Fruit fly (Drosophila melanogaster) whole organism, pupa: ENCODE results near the gene Ucp4B.

Source experiments
- CG13204 ChIP-seq: fragments of 200-800 bp; sonication (Bioruptor generic); optimal IDR thresholded peaks from 2 replicates; lab custom pipeline; 2018; ENCODE audit warnings: missing biosample characterization, mild to moderate bottlenecking, missing genetic modification characterization, moderate library complexity
- CG15710 ChIP-seq: fragments of 200-800 bp; sonication (Bioruptor generic); optimal IDR thresholded peaks from 2 replicates; lab custom pipeline; 2018; ENCODE audit warnings: missing biosample characterization, mild to moderate bottlenecking, missing genetic modification characterization, moderate library complexity
- CG17806 ChIP-seq: fragments of 200-800 bp; sonication (Bioruptor generic); optimal IDR thresholded peaks from 2 replicates; lab custom pipeline; 2018; ENCODE audit warnings: missing biosample characterization, mild to moderate bottlenecking, missing genetic modification characterization, moderate library complexity
- CG4496 ChIP-seq: fragments of 200-800 bp; sonication (Bioruptor generic); IDR thresholded peaks from 3 replicates; pipeline ENCODE4 v1.3.6; 2022; ENCODE audit warnings: missing biosample characterization, missing genetic modification characterization
- D1 ChIP-seq: fragments of 200-800 bp; sonication (Bioruptor generic); optimal IDR thresholded peaks from 2 replicates; lab custom pipeline; 2018; ENCODE audit warnings: missing biosample characterization, mild to moderate bottlenecking, missing genetic modification characterization, moderate library complexity
- EcR ChIP-seq: fragments of 200-800 bp; sonication (Bioruptor generic); optimal IDR thresholded peaks from 3 replicates; lab custom pipeline; 2019; ENCODE audit warnings: missing biosample characterization, missing genetic modification characterization, mild to moderate bottlenecking, moderate library complexity, missing genetic modification reagents
- Pif1A ChIP-seq: fragments of 200-800 bp; sonication (Bioruptor generic); optimal IDR thresholded peaks from 3 replicates; lab custom pipeline; 2016; ENCODE audit warnings: missing biosample characterization, missing genetic modification characterization
- Pif1B ChIP-seq: fragments of 200-800 bp; sonication (Bioruptor generic); optimal IDR thresholded peaks from 3 replicates; lab custom pipeline; 2016; ENCODE audit warnings: missing biosample characterization, missing genetic modification characterization

DNA sequence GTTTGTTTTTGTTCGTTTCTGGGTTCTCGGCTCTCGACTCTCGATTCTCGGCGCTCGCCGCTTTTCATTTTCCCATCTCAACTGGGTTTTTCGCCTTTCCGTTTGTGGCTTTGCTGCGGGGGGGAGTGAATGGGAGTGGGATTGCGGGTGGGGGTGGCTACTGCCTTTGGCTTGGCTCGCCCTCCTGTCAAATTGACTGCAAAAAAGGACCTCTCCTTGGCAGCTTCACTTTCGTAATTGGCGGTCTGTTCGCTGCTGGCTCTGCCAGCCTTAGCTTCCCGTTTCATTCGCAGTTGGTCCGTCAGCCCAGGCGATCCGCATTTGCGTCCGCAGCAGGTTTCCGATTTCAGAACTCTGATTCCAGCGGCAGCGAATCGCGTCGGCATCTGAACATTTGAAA is 44.0 kb upstream of the Ucp4B start, which contains the start of gene dsf:
- TF ChIP-seq CG15710 (tag; lab: Kevin White, UChicago) (no peak), D1 (tag; lab: Kevin White, UChicago) (no peak), CG13204 (GFP tag; lab: Kevin White, UChicago) (no peak), Pif1B (GFP tag; lab: Kevin White, UChicago) (no peak), EcR (GFP tag; lab: Kevin White, UChicago) (no peak), CG17806 (no peak), Pif1A (GFP tag; lab: Kevin White, UChicago) (no peak), CG4496 (GFP tag; lab: Robert Waterston, UW) (no peak)
